Fruit fly (Drosophila melanogaster): ENCODE measurements around the gene mtgo.

Gene mtgo

dm6 chr2L:16676651-16677359 lies 132.0 kb downstream of the mtgo start, which contains the start of the genes Trpgamma and her (continued):
- TF ChIP-seq scrt (GFP tag; optimal IDR thresholded peaks at IDR 0.05): no peak
- TF ChIP-seq Spps (tag; optimal IDR thresholded peaks at IDR 0.05): no peak
- no peak for TF ChIP-seq CG8944 (GFP tag; optimal IDR thresholded peaks at IDR 0.05)
- TF ChIP-seq sob (GFP tag; IDR thresholded peaks at IDR 0.05): no peak
- TF ChIP-seq trh (GFP tag; optimal IDR thresholded peaks at IDR 0.05): no peak
- TF ChIP-seq crol (GFP tag; IDR thresholded peaks at IDR 0.05): no peak
- TF ChIP-seq tgo (GFP tag; IDR thresholded peaks at IDR 0.05): no peak
- no peak for TF ChIP-seq Dek (tag; optimal IDR thresholded peaks at IDR 0.05)
- peak; percentile 48 for TF ChIP-seq CG15514 (GFP tag; optimal IDR thresholded peaks at IDR 0.05)
- TF ChIP-seq ftz-f1 (GFP tag; optimal IDR thresholded peaks at IDR 0.05): no peak
- TF ChIP-seq lov (optimal IDR thresholded peaks at IDR 0.05): no peak
- no peak for TF ChIP-seq lov (GFP tag; IDR thresholded peaks at IDR 0.05)
- no peak for TF ChIP-seq insv (GFP tag; optimal IDR thresholded peaks at IDR 0.05)
- TF ChIP-seq CG17802 (tag; optimal IDR thresholded peaks at IDR 0.05): no peak
- TF ChIP-seq CG11247 (GFP tag; IDR thresholded peaks at IDR 0.05): no peak
- TF ChIP-seq CG13123 (GFP tag; optimal IDR thresholded peaks at IDR 0.05): no peak
- TF ChIP-seq pzg (GFP tag; optimal IDR thresholded peaks at IDR 0.05): peak; percentile 87
- no peak for TF ChIP-seq CG6272 (GFP tag; IDR thresholded peaks at IDR 0.05)
- TF ChIP-seq CG15011 (GFP tag; optimal IDR thresholded peaks at IDR 0.05): no peak
- peak; percentile 13 for TF ChIP-seq CG12155 (GFP tag; optimal IDR thresholded peaks at IDR 0.05)
- TF ChIP-seq Oaz (GFP tag; IDR thresholded peaks at IDR 0.05): no peak
- TF ChIP-seq CG10431 (GFP tag; optimal IDR thresholded peaks at IDR 0.05): no peak
- no peak for TF ChIP-seq HLH54F (GFP tag; optimal IDR thresholded peaks at IDR 0.05)
- no peak for TF ChIP-seq CG10209 (GFP tag; optimal IDR thresholded peaks at IDR 0.05)
- TF ChIP-seq Hey (tag; optimal IDR thresholded peaks at IDR 0.05): no peak
- TF ChIP-seq hth (optimal IDR thresholded peaks at IDR 0.05): no peak
- no peak for TF ChIP-seq CG9932 (GFP tag; IDR thresholded peaks at IDR 0.05)
- TF ChIP-seq CG10543 (GFP tag; optimal IDR thresholded peaks at IDR 0.05): no peak
- no peak for TF ChIP-seq danr (GFP tag; IDR thresholded peaks at IDR 0.05)
- no peak for TF ChIP-seq CG6813 (GFP tag; optimal IDR thresholded peaks at IDR 0.05)
- no peak for TF ChIP-seq CG2199 (GFP tag; IDR thresholded peaks at IDR 0.05)
- TF ChIP-seq Nf-YA (GFP tag; IDR thresholded peaks at IDR 0.05): no peak
- no peak for TF ChIP-seq CG1233 (GFP tag; optimal IDR thresholded peaks at IDR 0.05)
- TF ChIP-seq CG5180 (GFP tag; optimal IDR thresholded peaks at IDR 0.05): no peak
- no peak for TF ChIP-seq CG13894 (tag; optimal IDR thresholded peaks at IDR 0.05)
- no peak for TF ChIP-seq CG15696 (tag; optimal IDR thresholded peaks at IDR 0.05)
- TF ChIP-seq HmgD (GFP tag; optimal IDR thresholded peaks at IDR 0.05): peak; percentile 33
- no peak for TF ChIP-seq CG18619 (GFP tag; optimal IDR thresholded peaks at IDR 0.05)
- peak; percentile 11 for TF ChIP-seq CG8924 (tag; optimal IDR thresholded peaks at IDR 0.05)
- TF ChIP-seq Mrtf (GFP tag; IDR thresholded peaks at IDR 0.05): no peak
- TF ChIP-seq chinmo (GFP tag; IDR thresholded peaks at IDR 0.05; ENCODE audit: partially characterized antibody): peak; percentile 61; the same call in 2 of the 4 replicates
- TF ChIP-seq CG6689 (GFP tag; IDR thresholded peaks at IDR 0.05): no peak
- TF ChIP-seq her (GFP tag; optimal IDR thresholded peaks at IDR 0.05): peak; percentile 31
- TF ChIP-seq CG6254 (GFP tag; optimal IDR thresholded peaks at IDR 0.05): no peak
- no peak for TF ChIP-seq CG15601 (tag; optimal IDR thresholded peaks at IDR 0.05)
- peak; percentile 18 for TF ChIP-seq caup (GFP tag; optimal IDR thresholded peaks at IDR 0.05; ENCODE audit: severe bottlenecking)
- no peak for TF ChIP-seq CG4360 (GFP tag; IDR thresholded peaks at IDR 0.05)
- no peak for TF ChIP-seq pros (GFP tag; optimal IDR thresholded peaks at IDR 0.05)
- no peak for TF ChIP-seq CG4282 (GFP tag; optimal IDR thresholded peaks at IDR 0.05)
- no peak for TF ChIP-seq ttk (GFP tag; IDR thresholded peaks at IDR 0.05)
- TF ChIP-seq CG12942 (GFP tag; optimal IDR thresholded peaks at IDR 0.05): no peak

Data from whole organism, embryonic.